Worm (Caenorhabditis elegans) whole organism, L1 larva: ENCODE data around the gene fkb-6.
A peak's percentile ranks its signal among the peaks of the same experiment; 100 is the strongest.

Source experiments
- C04F5.9 ChIP-seq: sonication (generic microtip); optimal IDR thresholded peaks from 2 replicates; lab custom pipeline; 2016; ENCODE audit warnings: missing genetic modification characterization, missing compliant biosample characterization
- C16A3.4 ChIP-seq: fragments of 150-350 bp; optimal IDR thresholded peaks from 2 replicates; lab custom pipeline; 2014; ENCODE audit warnings: missing biosample characterization, missing genetic modification characterization
- C34B4.2 ChIP-seq: sonication (generic microtip); optimal IDR thresholded peaks from 2 replicates; lab custom pipeline; 2017; ENCODE audit warnings: mild to moderate bottlenecking, missing genetic modification characterization, missing compliant biosample characterization
- aha-1 ChIP-seq: fragments of 150-350 bp; optimal IDR thresholded peaks from 2 replicates; lab custom pipeline; 2014; ENCODE audit warnings: missing biosample characterization, missing genetic modification characterization
- alr-1 ChIP-seq: fragments of 200-800 bp; sonication (Bioruptor generic); optimal IDR thresholded peaks from 2 replicates; lab custom pipeline; 2018; ENCODE audit warnings: borderline replicate concordance, mild to moderate bottlenecking, missing genetic modification characterization, missing compliant biosample characterization
- aly-2 ChIP-seq: fragments of 150-350 bp; optimal IDR thresholded peaks from 2 replicates; lab custom pipeline; 2014; ENCODE audit warnings: missing biosample characterization, missing genetic modification characterization
- ceh-63 ChIP-seq: fragments of 200-800 bp; sonication (Bioruptor generic); optimal IDR thresholded peaks from 2 replicates; lab custom pipeline; 2018; ENCODE audit warnings: mild to moderate bottlenecking, missing genetic modification characterization, missing compliant biosample characterization
- ceh-8 ChIP-seq: fragments of 200-800 bp; sonication (Bioruptor generic); optimal IDR thresholded peaks from 2 replicates; lab custom pipeline; 2018; ENCODE audit warnings: mild to moderate bottlenecking, missing genetic modification characterization, moderate library complexity, missing compliant biosample characterization
- ceh-82 ChIP-seq, 3 experiments: fragments of 150-350 bp in 1 of 3; sonication (generic microtip) in 2 of 3; optimal IDR thresholded peaks; 2 replicates each; lab custom pipeline; 2014 to 2017; ENCODE audit warnings: missing biosample characterization in 3 of 3, missing genetic modification characterization in 3 of 3
- ceh-88 ChIP-seq: fragments of 200-800 bp; sonication (Bioruptor generic); IDR thresholded peaks from 2 replicates; pipeline ENCODE4 v1.3.6; 2022; ENCODE audit warnings: missing genetic modification characterization, missing compliant biosample characterization
- dpl-1 ChIP-seq, 3 experiments: fragments of 150-350 bp in 2 of 3; sonication (generic microtip) in 1 of 3; optimal IDR thresholded peaks; 2 replicates each; lab custom pipeline; 2014 to 2017; ENCODE audit warnings: missing biosample characterization in 3 of 3, missing genetic modification characterization in 3 of 3, missing genetic modification reagents in 3 of 3
- dsc-1 ChIP-seq: sonication (generic microtip); optimal IDR thresholded peaks from 2 replicates; lab custom pipeline; 2016; ENCODE audit warnings: mild to moderate bottlenecking, missing genetic modification characterization, missing compliant biosample characterization
- elt-2 ChIP-seq: sonication (generic microtip); optimal IDR thresholded peaks from 2 replicates; lab custom pipeline; 2016; ENCODE audit warnings: missing genetic modification characterization, mild to moderate bottlenecking, inconsistent platforms, missing compliant biosample characterization, missing genetic modification reagents
- fkh-10 ChIP-seq: sonication (generic microtip); optimal IDR thresholded peaks from 2 replicates; lab custom pipeline; 2017; ENCODE audit warnings: missing biosample characterization, missing genetic modification reagents, missing genetic modification characterization
- fkh-4 ChIP-seq: sonication (generic microtip); optimal IDR thresholded peaks from 2 replicates; lab custom pipeline; 2016; ENCODE audit warnings: missing compliant biosample characterization, missing genetic modification characterization, borderline replicate concordance
- fos-1 ChIP-seq: fragments of 150-350 bp; optimal IDR thresholded peaks from 2 replicates; lab custom pipeline; 2014; ENCODE audit warnings: missing biosample characterization, missing genetic modification characterization
- grh-1 ChIP-seq: fragments of 200-800 bp; sonication (Bioruptor generic); IDR thresholded peaks from 2 replicates; pipeline ENCODE4 v1.3.6; 2022; ENCODE audit warnings: missing genetic modification reagents, missing genetic modification characterization, missing compliant biosample characterization
- hlh-17 ChIP-seq: fragments of 200-800 bp; sonication (Bioruptor generic); optimal IDR thresholded peaks from 2 replicates; lab custom pipeline; 2018; ENCODE audit warnings: missing genetic modification characterization, mild to moderate bottlenecking, missing compliant biosample characterization, moderate library complexity, borderline replicate concordance
- hlh-4 ChIP-seq: sonication (generic microtip); optimal IDR thresholded peaks from 2 replicates; lab custom pipeline; 2016; ENCODE audit warnings: mild to moderate bottlenecking, missing genetic modification characterization, missing compliant biosample characterization
- hpl-2 ChIP-seq: fragments of 150-350 bp; optimal IDR thresholded peaks from 2 replicates; lab custom pipeline; 2014; ENCODE audit warnings: missing biosample characterization, missing genetic modification reagents, missing genetic modification characterization
- irx-1 ChIP-seq: sonication (generic microtip); optimal IDR thresholded peaks from 2 replicates; lab custom pipeline; 2016; ENCODE audit warnings: missing genetic modification characterization, missing compliant biosample characterization
- isw-1 ChIP-seq: fragments of 200-800 bp; sonication (Bioruptor generic); IDR thresholded peaks from 2 replicates; pipeline ENCODE4 v1.3.6; 2022; ENCODE audit warnings: missing genetic modification characterization, missing compliant biosample characterization
- lin-13 ChIP-seq: fragments of 150-350 bp; optimal IDR thresholded peaks from 2 replicates; lab custom pipeline; 2014; ENCODE audit warnings: missing biosample characterization, missing genetic modification reagents, missing genetic modification characterization
- lin-35 ChIP-seq, 2 experiments: fragments of 150-350 bp; optimal IDR thresholded peaks; 2 replicates each; lab custom pipeline; 2014; ENCODE audit warnings: missing biosample characterization in 2 of 2, missing genetic modification characterization in 2 of 2, missing genetic modification reagents in 2 of 2
- lin-39 ChIP-seq: fragments of 150-350 bp; optimal IDR thresholded peaks from 2 replicates; lab custom pipeline; 2014; ENCODE audit warnings: missing biosample characterization, missing genetic modification reagents, missing genetic modification characterization
- lir-3 ChIP-seq: sonication (generic microtip); optimal IDR thresholded peaks from 2 replicates; lab custom pipeline; 2016; ENCODE audit warnings: mild to moderate bottlenecking, missing genetic modification characterization, moderate library complexity, missing compliant biosample characterization; ENCODE audit not compliant: poor library complexity
- mab-9 ChIP-seq: fragments of 200-800 bp; sonication (Bioruptor generic); IDR thresholded peaks from 2 replicates; pipeline ENCODE4 v1.3.6; 2022; ENCODE audit warnings: missing genetic modification reagents, missing genetic modification characterization, missing compliant biosample characterization
- mdl-1 ChIP-seq, 2 experiments: fragments of 150-350 bp; optimal IDR thresholded peaks; 2 replicates each; lab custom pipeline; 2014 to 2017; ENCODE audit warnings: missing biosample characterization in 2 of 2, missing genetic modification characterization in 2 of 2, inconsistent platforms in 1 of 2
- mep-1 ChIP-seq: fragments of 150-350 bp; optimal IDR thresholded peaks from 2 replicates; lab custom pipeline; 2014; ENCODE audit warnings: missing biosample characterization, missing genetic modification characterization
- nhr-11 ChIP-seq: fragments of 150-350 bp; optimal IDR thresholded peaks from 2 replicates; lab custom pipeline; 2014; ENCODE audit warnings: missing biosample characterization, missing genetic modification characterization
- nhr-12 ChIP-seq: sonication (generic microtip); optimal IDR thresholded peaks from 2 replicates; lab custom pipeline; 2017; ENCODE audit warnings: missing biosample characterization, missing genetic modification characterization
- nhr-237 ChIP-seq: fragments of 150-350 bp; optimal IDR thresholded peaks from 2 replicates; lab custom pipeline; 2014; ENCODE audit warnings: missing biosample characterization, missing genetic modification characterization
- nhr-28 ChIP-seq: fragments of 150-350 bp; optimal IDR thresholded peaks from 2 replicates; lab custom pipeline; 2014; ENCODE audit warnings: missing biosample characterization, missing genetic modification characterization
- nhr-47 ChIP-seq: sonication (generic microtip); optimal IDR thresholded peaks from 2 replicates; lab custom pipeline; 2016; ENCODE audit warnings: mild to moderate bottlenecking, missing genetic modification characterization, moderate library complexity, missing compliant biosample characterization
- nhr-71 ChIP-seq: sonication (generic microtip); optimal IDR thresholded peaks from 2 replicates; lab custom pipeline; 2016; ENCODE audit warnings: mild to moderate bottlenecking, missing genetic modification characterization, moderate library complexity, missing compliant biosample characterization
- nhr-77 ChIP-seq: fragments of 150-350 bp; optimal IDR thresholded peaks from 2 replicates; lab custom pipeline; 2014; ENCODE audit warnings: missing biosample characterization, missing genetic modification characterization
- nhr-85 ChIP-seq: sonication (generic microtip); peaks from one replicate; lab custom pipeline; 2016; ENCODE audit warnings: missing genetic modification characterization, inconsistent platforms, missing compliant biosample characterization
- nhr-90 ChIP-seq: sonication (generic microtip); optimal IDR thresholded peaks from 2 replicates; lab custom pipeline; 2016; ENCODE audit warnings: mild to moderate bottlenecking, missing genetic modification characterization, missing compliant biosample characterization; ENCODE audit not compliant: poor library complexity
- pax-3 ChIP-seq: fragments of 200-800 bp; sonication (Bioruptor generic); optimal IDR thresholded peaks from 2 replicates; lab custom pipeline; 2018; ENCODE audit warnings: mild to moderate bottlenecking, missing genetic modification characterization, moderate library complexity, missing compliant biosample characterization
- pqm-1 ChIP-seq: sonication (generic microtip); optimal IDR thresholded peaks from 3 replicates; lab custom pipeline; 2017; ENCODE audit warnings: missing biosample characterization, missing genetic modification characterization
- skn-1 ChIP-seq: fragments of 150-350 bp; optimal IDR thresholded peaks from 2 replicates; lab custom pipeline; 2014; ENCODE audit warnings: missing biosample characterization, missing genetic modification characterization
- sup-37 ChIP-seq: fragments of 200-800 bp; sonication (Bioruptor generic); optimal IDR thresholded peaks from 2 replicates; lab custom pipeline; 2018; ENCODE audit warnings: mild to moderate bottlenecking, missing genetic modification characterization, missing compliant biosample characterization
- swsn-7 ChIP-seq: sonication (generic microtip); optimal IDR thresholded peaks from 2 replicates; lab custom pipeline; 2016; ENCODE audit warnings: missing genetic modification characterization, missing compliant biosample characterization
- tbx-2 ChIP-seq: sonication (generic microtip); optimal IDR thresholded peaks from 2 replicates; lab custom pipeline; 2016; ENCODE audit warnings: missing genetic modification characterization, missing compliant biosample characterization
- tlp-1 ChIP-seq: fragments of 150-350 bp; optimal IDR thresholded peaks from 2 replicates; lab custom pipeline; 2014; ENCODE audit warnings: missing biosample characterization, missing genetic modification characterization
- unc-62 ChIP-seq: fragments of 150-350 bp; optimal IDR thresholded peaks from 2 replicates; lab custom pipeline; 2014; ENCODE audit warnings: missing biosample characterization, missing genetic modification reagents, missing genetic modification characterization
- unc-86 ChIP-seq: sonication (generic microtip); optimal IDR thresholded peaks from 2 replicates; lab custom pipeline; 2016; ENCODE audit warnings: missing genetic modification characterization, missing compliant biosample characterization
- xbp-1 ChIP-seq: sonication (generic microtip); optimal IDR thresholded peaks from 2 replicates; lab custom pipeline; 2016; ENCODE audit warnings: missing genetic modification characterization, missing compliant biosample characterization
- zag-1 ChIP-seq: fragments of 150-350 bp; optimal IDR thresholded peaks from 2 replicates; lab custom pipeline; 2014; ENCODE audit warnings: missing biosample characterization, missing genetic modification characterization
- zip-4 ChIP-seq: fragments of 200-800 bp; sonication (Bioruptor generic); optimal IDR thresholded peaks from 2 replicates; lab custom pipeline; 2018; ENCODE audit warnings: mild to moderate bottlenecking, missing genetic modification characterization, moderate library complexity, missing compliant biosample characterization
- ztf-11 ChIP-seq, 2 experiments: sonication (generic microtip); optimal IDR thresholded peaks; 2 replicates each; lab custom pipeline; 2016 to 2017; ENCODE audit warnings: missing genetic modification characterization in 2 of 2, missing biosample characterization in 1 of 2, missing compliant biosample characterization in 1 of 2
- ztf-4 ChIP-seq: fragments of 150-350 bp; optimal IDR thresholded peaks from 2 replicates; lab custom pipeline; 2014; ENCODE audit warnings: missing biosample characterization, missing genetic modification characterization

The fkb-6 gene

ce11 chrV:20828820-20829219, 17.1 kb upstream of the fkb-6 start, which contains the start of gene sbt-1 (continued):
- TF ChIP-seq lir-3 (tag; lab: Kevin White, UChicago) (peak; percentile 0), nhr-28 (tag; lab: Kevin White, UChicago) (no peak), elt-2 (no peak), xbp-1 (tag; lab: Kevin White, UChicago) (peak; percentile 23), ceh-8 (no peak), dsc-1 (tag; lab: Kevin White, UChicago) (peak; percentile 38), zip-4 (no peak), nhr-77 (tag; lab: Kevin White, UChicago) (no peak), mdl-1 (tag; optimal IDR thresholded peaks at IDR 0.05; lab: Kevin White, UChicago) (peak in 1 of 2 experiments; percentile 45), fkh-10 (GFP tag; lab: Kevin White, UChicago) (peak; percentile 75), isw-1 (GFP tag; lab: Robert Waterston, UW) (peak; percentile 69), hlh-17 (GFP tag; lab: Kevin White, UChicago) (no peak), C34B4.2 (tag; lab: Kevin White, UChicago) (no peak), nhr-85 (tag; lab: Kevin White, UChicago) (no peak), nhr-71 (tag; lab: Kevin White, UChicago) (peak; percentile 75), pqm-1 (tag; lab: Kevin White, UChicago) (no peak), lin-35 (GFP tag; optimal IDR thresholded peaks at IDR 0.05; lab: Kevin White, UChicago) (peak in 1 of 2 experiments; percentile 63), C16A3.4 (tag; lab: Kevin White, UChicago) (no peak), nhr-237 (tag; lab: Kevin White, UChicago) (no peak), mep-1 (tag; lab: Kevin White, UChicago) (peak; percentile 58), unc-86 (peak; percentile 86), hlh-4 (no peak), tbx-2 (tag; lab: Kevin White, UChicago) (peak; percentile 63), ztf-4 (tag; lab: Kevin White, UChicago) (no peak), pax-3 (tag; lab: Kevin White, UChicago) (peak; percentile 62), ceh-88 (GFP tag; lab: Robert Waterston, UW) (no peak), ceh-63 (no peak), sup-37 (no peak), zag-1 (tag; lab: Kevin White, UChicago) (peak; percentile 2), aly-2 (peak; percentile 2), nhr-12 (tag; lab: Kevin White, UChicago) (no peak), ztf-11 (tag; optimal IDR thresholded peaks at IDR 0.05; lab: Kevin White, UChicago) (no peak), hpl-2 (no peak), mab-9 (GFP tag; lab: Robert Waterston, UW) (no peak), fkh-4 (no peak), tlp-1 (tag; lab: Kevin White, UChicago) (no peak), lin-13 (GFP tag; lab: Kevin White, UChicago) (peak; percentile 27), skn-1 (tag; lab: Kevin White, UChicago) (peak; percentile 11), lin-39 (tag; lab: Kevin White, UChicago) (no peak), nhr-11 (no peak), C04F5.9 (tag; lab: Kevin White, UChicago) (no peak), ceh-82 (tag; optimal IDR thresholded peaks at IDR 0.05; lab: Kevin White, UChicago) (peak; percentile 58 to 85 (median 61)), alr-1 (tag; lab: Kevin White, UChicago) (no peak), fos-1 (tag; lab: Kevin White, UChicago) (peak; percentile 37), dpl-1 (GFP tag; optimal IDR thresholded peaks at IDR 0.05; lab: Kevin White, UChicago) (peak in 2 of 3 experiments; percentile 22 to 38), aha-1 (tag; lab: Kevin White, UChicago) (no peak), unc-62 (no peak), grh-1 (GFP tag; lab: Robert Waterston, UW) (no peak), nhr-47 (tag; lab: Kevin White, UChicago) (peak; percentile 78), swsn-7 (tag; lab: Kevin White, UChicago) (peak; percentile 78), nhr-90 (tag; lab: Kevin White, UChicago) (no peak), irx-1 (tag; lab: Kevin White, UChicago) (no peak)
